Worm (Caenorhabditis elegans) whole organism, L3 larva: ENCODE measurements around the gene K11H12.9.
A peak's percentile ranks its signal among the peaks of the same experiment; 100 is the strongest.

Experiments used
- ZK546.5 ChIP-seq: sonication (generic microtip); optimal IDR thresholded peaks from 2 replicates; lab custom pipeline; 2017; ENCODE audit warnings: missing biosample characterization, missing genetic modification characterization
- ama-1 ChIP-seq: fragments of 150-350 bp; optimal IDR thresholded peaks from 2 replicates; lab custom pipeline; 2018
- ceh-16 ChIP-seq: sonication (generic microtip); optimal IDR thresholded peaks from 2 replicates; lab custom pipeline; 2017; ENCODE audit warnings: missing biosample characterization, missing genetic modification characterization
- ceh-82 ChIP-seq: fragments of 150-350 bp; optimal IDR thresholded peaks from 2 replicates; lab custom pipeline; 2014; ENCODE audit warnings: missing biosample characterization, missing genetic modification characterization
- ceh-9 ChIP-seq: sonication (generic microtip); optimal IDR thresholded peaks from 2 replicates; lab custom pipeline; 2018; ENCODE audit warnings: missing biosample characterization, missing genetic modification characterization
- daf-12 ChIP-seq: fragments of 150-350 bp; optimal IDR thresholded peaks from 2 replicates; lab custom pipeline; 2014; ENCODE audit warnings: missing biosample characterization, missing genetic modification reagents, missing genetic modification characterization
- egl-27 ChIP-seq: sonication (generic microtip); optimal IDR thresholded peaks from 4 replicates; lab custom pipeline; 2017; ENCODE audit warnings: missing biosample characterization, missing genetic modification reagents, missing genetic modification characterization
- egl-5 ChIP-seq: fragments of 150-350 bp; optimal IDR thresholded peaks from 2 replicates; lab custom pipeline; 2017; ENCODE audit warnings: missing biosample characterization, missing genetic modification reagents, missing genetic modification characterization, inconsistent platforms
- elt-2 ChIP-seq: sonication (generic microtip); optimal IDR thresholded peaks from 2 replicates; lab custom pipeline; 2016; ENCODE audit warnings: missing genetic modification reagents, mild to moderate bottlenecking, missing genetic modification characterization, missing compliant biosample characterization
- eor-1 ChIP-seq, 2 experiments: fragments of 150-350 bp; optimal IDR thresholded peaks; 2 replicates each; lab custom pipeline; 2014 to 2018; ENCODE audit warnings: missing biosample characterization in 2 of 2, missing genetic modification characterization in 2 of 2
- fkh-10 ChIP-seq: sonication (generic microtip); optimal IDR thresholded peaks from 2 replicates; lab custom pipeline; 2017; ENCODE audit warnings: missing biosample characterization, missing genetic modification reagents, missing genetic modification characterization
- fkh-2 ChIP-seq: fragments of 150-350 bp; optimal IDR thresholded peaks from 2 replicates; lab custom pipeline; 2014; ENCODE audit warnings: missing biosample characterization, missing genetic modification reagents, missing genetic modification characterization
- fos-1 ChIP-seq: fragments of 150-350 bp; optimal IDR thresholded peaks from 2 replicates; lab custom pipeline; 2014; ENCODE audit warnings: missing biosample characterization, missing genetic modification characterization
- hmg-11 ChIP-seq: sonication (generic microtip); optimal IDR thresholded peaks from 2 replicates; lab custom pipeline; 2016; ENCODE audit warnings: missing genetic modification characterization, missing compliant biosample characterization
- jun-1 ChIP-seq: fragments of 150-350 bp; optimal IDR thresholded peaks from 2 replicates; lab custom pipeline; 2014; ENCODE audit warnings: missing biosample characterization, missing genetic modification reagents, missing genetic modification characterization
- lin-15B ChIP-seq: fragments of 150-350 bp; optimal IDR thresholded peaks from 2 replicates; lab custom pipeline; 2014; ENCODE audit warnings: missing biosample characterization, missing genetic modification characterization
- lin-39 ChIP-seq: fragments of 150-350 bp; optimal IDR thresholded peaks from 2 replicates; lab custom pipeline; 2018; ENCODE audit warnings: missing biosample characterization, missing genetic modification reagents, missing genetic modification characterization
- lsy-12 ChIP-seq: sonication (generic microtip); optimal IDR thresholded peaks from 2 replicates; lab custom pipeline; 2016; ENCODE audit warnings: mild to moderate bottlenecking, missing genetic modification characterization, missing compliant biosample characterization
- nfya-1 ChIP-seq: sonication (generic microtip); optimal IDR thresholded peaks from 2 replicates; lab custom pipeline; 2017; ENCODE audit warnings: missing genetic modification characterization, mild to moderate bottlenecking, missing compliant biosample characterization, antibody characterized with exemption, moderate library complexity; ENCODE audit not compliant: insufficient read depth
- nhr-11 ChIP-seq: fragments of 150-350 bp; optimal IDR thresholded peaks from 2 replicates; lab custom pipeline; 2014; ENCODE audit warnings: missing biosample characterization, missing genetic modification characterization
- nhr-23 ChIP-seq: fragments of 150-350 bp; optimal IDR thresholded peaks from 2 replicates; lab custom pipeline; 2014; ENCODE audit warnings: missing biosample characterization, missing genetic modification reagents, missing genetic modification characterization
- nhr-237 ChIP-seq: fragments of 150-350 bp; optimal IDR thresholded peaks from 2 replicates; lab custom pipeline; 2014; ENCODE audit warnings: missing biosample characterization, missing genetic modification characterization
- nhr-67 ChIP-seq: fragments of 150-350 bp; optimal IDR thresholded peaks from 2 replicates; lab custom pipeline; 2014; ENCODE audit warnings: missing biosample characterization, missing genetic modification characterization
- pha-4 ChIP-seq: fragments of 150-350 bp; optimal IDR thresholded peaks from 2 replicates; lab custom pipeline; 2014; ENCODE audit warnings: missing biosample characterization, missing genetic modification reagents, missing genetic modification characterization
- pqm-1 ChIP-seq: fragments of 150-350 bp; optimal IDR thresholded peaks from 2 replicates; lab custom pipeline; 2017; ENCODE audit warnings: missing biosample characterization, missing genetic modification characterization, inconsistent platforms
- sea-2 ChIP-seq: fragments of 150-350 bp; sonication (generic microtip); optimal IDR thresholded peaks from 4 replicates; lab custom pipeline; 2014; ENCODE audit warnings: missing biosample characterization, missing genetic modification reagents, missing genetic modification characterization
- skn-1 ChIP-seq: fragments of 150-350 bp; optimal IDR thresholded peaks from 2 replicates; lab custom pipeline; 2014; ENCODE audit warnings: missing biosample characterization, missing genetic modification characterization
- snpc-4 ChIP-seq: fragments of 150-350 bp; optimal IDR thresholded peaks from 2 replicates; lab custom pipeline; 2014; ENCODE audit warnings: missing biosample characterization, missing genetic modification characterization
- unc-39 ChIP-seq: sonication (generic microtip); optimal IDR thresholded peaks from 4 replicates; lab custom pipeline; 2017; ENCODE audit warnings: missing biosample characterization, missing genetic modification characterization
- unc-62 ChIP-seq: fragments of 150-350 bp; sonication (generic microtip); optimal IDR thresholded peaks from 4 replicates; lab custom pipeline; 2014; ENCODE audit warnings: missing biosample characterization, missing genetic modification reagents, missing genetic modification characterization
- zag-1 ChIP-seq: fragments of 150-350 bp; optimal IDR thresholded peaks from 2 replicates; lab custom pipeline; 2014; ENCODE audit warnings: missing biosample characterization, missing genetic modification characterization
- ztf-11 ChIP-seq: fragments of 150-350 bp; optimal IDR thresholded peaks from 2 replicates; lab custom pipeline; 2014; ENCODE audit warnings: missing biosample characterization, missing genetic modification characterization

K11H12.9 gene

DNA sequence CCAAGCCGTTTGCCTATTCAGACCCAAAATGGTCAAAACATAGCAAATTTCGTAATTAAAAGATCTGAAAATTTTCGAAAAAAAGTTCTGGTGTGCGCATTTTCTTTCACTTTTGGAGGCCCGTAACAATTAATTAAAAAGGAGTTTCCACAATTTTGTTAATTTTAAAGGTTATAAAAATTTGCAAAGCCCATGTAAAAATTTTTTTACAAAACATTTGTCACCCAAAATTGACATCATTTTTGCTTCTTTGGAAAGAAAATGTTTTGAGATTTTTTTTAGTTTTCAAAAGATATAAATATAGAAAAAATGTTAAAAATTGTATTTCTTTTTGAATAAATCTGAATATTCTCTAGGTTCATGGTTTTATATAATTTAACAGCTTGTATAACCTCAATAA is 17.5 kb downstream of the K11H12.9 start, which contains the start of gene K11H12.6:
Gene K11H12.6, plus strand, starts transcription at position 301 of the 400 bp plus-strand sequence.
- TF ChIP-seq hmg-11 (no peak), lsy-12 (tag; lab: Kevin White, UChicago) (no peak), pqm-1 (tag; lab: Kevin White, UChicago) (no peak), lin-15B (tag; lab: Kevin White, UChicago) (no peak), ceh-9 (tag; lab: Kevin White, UChicago) (no peak), elt-2 (no peak), ceh-16 (tag; lab: Kevin White, UChicago) (no peak), nfya-1 (tag; lab: Kevin White, UChicago) (no peak)
- TF ChIP-seq, all 47 proteins: peak for 0

DNA sequence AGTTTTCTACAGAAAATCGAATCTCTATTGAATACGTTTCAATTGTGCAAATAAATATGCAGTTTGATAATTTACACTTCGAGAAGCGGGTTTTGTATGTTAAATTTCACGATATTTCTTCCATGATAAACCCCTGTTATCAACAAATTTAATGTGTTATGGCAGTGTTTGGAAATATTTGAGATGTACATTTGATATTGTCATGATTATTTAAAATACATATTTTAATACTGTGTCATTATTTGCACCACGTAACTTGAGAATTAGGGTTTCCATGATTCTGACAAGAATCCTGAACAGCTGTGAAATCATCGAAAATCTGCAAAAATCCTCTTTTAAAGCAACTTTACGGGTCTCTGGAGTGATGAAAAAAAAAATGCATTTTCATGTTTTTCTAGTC is 21.0 kb downstream of the K11H12.9 start, which contains the start of gene K11H12.11:
Gene K11H12.11, minus strand, starts transcription at position 101 of the 400 bp plus-strand sequence.
- TF ChIP-seq nhr-237 (tag; lab: Kevin White, UChicago) (no peak), daf-12 (tag; lab: Kevin White, UChicago) (no peak), fkh-2 (tag; lab: Kevin White, UChicago) (no peak), ztf-11 (tag; lab: Kevin White, UChicago) (no peak), lsy-12 (tag; lab: Kevin White, UChicago) (no peak), ZK546.5 (tag; lab: Kevin White, UChicago) (no peak), eor-1 (tag; optimal IDR thresholded peaks at IDR 0.05; lab: Kevin White, UChicago) (no peak), unc-39 (tag; lab: Kevin White, UChicago) (no peak), jun-1 (tag; lab: Kevin White, UChicago) (no peak), nfya-1 (tag; lab: Kevin White, UChicago) (no peak), lin-39 (tag; lab: Kevin White, UChicago) (no peak), ceh-82 (tag; lab: Kevin White, UChicago) (no peak)

ce11 chrIV:673313-673712 is 23.8 kb downstream of the K11H12.9 start, which contains the start of gene K11H12.3:
Gene K11H12.3, minus strand, starts transcription at chrIV:673480.
- no peak for TF ChIP-seq nhr-67
- TF ChIP-seq unc-62 (GFP tag; lab: Kevin White, UChicago) = no peak
- no peak for TF ChIP-seq ceh-9 (tag; lab: Kevin White, UChicago)
- TF ChIP-seq ztf-11 (tag; lab: Kevin White, UChicago) = no peak
- TF ChIP-seq lin-15B (tag; lab: Kevin White, UChicago) = no peak
- TF ChIP-seq egl-27 (tag; lab: Kevin White, UChicago) = no peak
- peak; percentile 26 for TF ChIP-seq pqm-1 (tag; lab: Kevin White, UChicago)
- no peak for TF ChIP-seq nfya-1 (tag; lab: Kevin White, UChicago)
- TF ChIP-seq ama-1 (lab: Kevin White, UChicago) = no peak
- peak; percentile 47 for TF ChIP-seq elt-2

DNA sequence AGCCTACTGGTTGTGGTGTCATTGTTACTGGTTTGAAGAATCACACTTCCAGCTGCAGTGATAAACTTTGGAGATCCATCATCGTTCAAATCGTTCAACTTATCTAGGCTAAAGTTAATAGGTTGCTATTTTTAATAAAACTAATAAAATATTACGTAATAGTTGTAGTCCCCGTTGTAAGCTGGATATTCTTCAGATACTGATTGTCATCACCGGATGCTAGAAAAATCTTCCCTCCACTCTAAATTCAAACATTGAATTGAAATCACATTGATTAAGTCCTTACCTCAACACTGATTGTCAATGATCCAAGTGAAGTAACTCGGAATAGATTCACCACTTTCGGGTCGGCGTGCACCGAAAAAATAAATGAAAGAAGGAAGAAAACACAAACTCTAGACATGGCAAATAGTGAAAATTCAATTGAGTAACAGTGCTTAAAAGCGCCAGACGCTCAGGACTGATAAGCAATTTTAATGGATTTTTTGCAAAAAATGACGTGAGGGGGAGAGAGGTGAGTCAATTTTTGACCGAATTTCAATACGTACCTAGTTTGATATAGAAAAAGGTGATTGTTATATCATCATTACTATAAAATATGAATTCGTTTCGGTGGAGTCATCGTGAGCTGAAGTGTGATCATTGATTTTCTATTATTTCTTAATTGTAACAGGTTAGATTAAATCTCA is 26.1 kb downstream of the K11H12.9 start, which contains the start of the genes K11H12.4 and K11H12.10:
Gene K11H12.4, minus strand, starts transcription at position 413 of the 689 bp plus-strand sequence.
Gene K11H12.10, plus strand, starts transcription at position 605 of the 689 bp plus-strand sequence.
- TF ChIP-seq elt-2 (peak; percentile 46), pqm-1 (tag; lab: Kevin White, UChicago) (peak; percentile 83), nhr-11 (tag; lab: Kevin White, UChicago) (no peak)

ce11 chrIV:676280-676679 is 26.8 kb downstream of the K11H12.9 start, which contains the start of gene K11H12.5:
Gene K11H12.5, plus strand, starts transcription at chrIV:676580.
- TF ChIP-seq sea-2 (GFP tag; lab: Kevin White, UChicago) (no peak), nhr-11 (tag; lab: Kevin White, UChicago) (no peak), fkh-10 (no peak), ztf-11 (tag; lab: Kevin White, UChicago) (no peak), nhr-23 (tag; lab: Kevin White, UChicago) (no peak), fos-1 (tag; lab: Kevin White, UChicago) (no peak), pha-4 (no peak), elt-2 (no peak), hmg-11 (no peak), lin-39 (tag; lab: Kevin White, UChicago) (no peak), egl-5 (no peak), ceh-16 (tag; lab: Kevin White, UChicago) (no peak), snpc-4 (no peak), ZK546.5 (tag; lab: Kevin White, UChicago) (no peak), lsy-12 (tag; lab: Kevin White, UChicago) (no peak), skn-1 (tag; lab: Kevin White, UChicago) (no peak), zag-1 (no peak)
